Fruit fly (Drosophila melanogaster) whole organism, embryonic: ENCODE results near the gene CG12321.

Experiments
- CG16813 ChIP-seq: fragments of 200-800 bp; sonication (Bioruptor generic); IDR thresholded peaks from 3 replicates; pipeline ENCODE4 v1.3.6; 2022; ENCODE audit warnings: missing biosample characterization, missing genetic modification characterization; ENCODE audit not compliant: partially characterized antibody
- Ets65A ChIP-seq: fragments of 200-800 bp; sonication (Bioruptor generic); peaks from one replicate; lab custom pipeline; 2016; ENCODE audit warnings: missing biosample characterization, missing genetic modification characterization
- Scr ChIP-seq: fragments of 200-800 bp; sonication (Bioruptor generic); IDR thresholded peaks from 2 replicates; pipeline ENCODE4 v1.3.6; 2022; ENCODE audit warnings: missing biosample characterization, missing genetic modification characterization; ENCODE audit not compliant: partially characterized antibody

dm6 chr3R:18144853-18145252, 43.7 kb downstream of the CG12321 start:
- no peak for TF ChIP-seq Scr
- TF ChIP-seq CG16813 (GFP tag; lab: Robert Waterston, UW) = no peak
- TF ChIP-seq Ets65A = peak; percentile 48
